Fruit fly (Drosophila melanogaster): ENCODE results near the gene SPR.

DNA sequence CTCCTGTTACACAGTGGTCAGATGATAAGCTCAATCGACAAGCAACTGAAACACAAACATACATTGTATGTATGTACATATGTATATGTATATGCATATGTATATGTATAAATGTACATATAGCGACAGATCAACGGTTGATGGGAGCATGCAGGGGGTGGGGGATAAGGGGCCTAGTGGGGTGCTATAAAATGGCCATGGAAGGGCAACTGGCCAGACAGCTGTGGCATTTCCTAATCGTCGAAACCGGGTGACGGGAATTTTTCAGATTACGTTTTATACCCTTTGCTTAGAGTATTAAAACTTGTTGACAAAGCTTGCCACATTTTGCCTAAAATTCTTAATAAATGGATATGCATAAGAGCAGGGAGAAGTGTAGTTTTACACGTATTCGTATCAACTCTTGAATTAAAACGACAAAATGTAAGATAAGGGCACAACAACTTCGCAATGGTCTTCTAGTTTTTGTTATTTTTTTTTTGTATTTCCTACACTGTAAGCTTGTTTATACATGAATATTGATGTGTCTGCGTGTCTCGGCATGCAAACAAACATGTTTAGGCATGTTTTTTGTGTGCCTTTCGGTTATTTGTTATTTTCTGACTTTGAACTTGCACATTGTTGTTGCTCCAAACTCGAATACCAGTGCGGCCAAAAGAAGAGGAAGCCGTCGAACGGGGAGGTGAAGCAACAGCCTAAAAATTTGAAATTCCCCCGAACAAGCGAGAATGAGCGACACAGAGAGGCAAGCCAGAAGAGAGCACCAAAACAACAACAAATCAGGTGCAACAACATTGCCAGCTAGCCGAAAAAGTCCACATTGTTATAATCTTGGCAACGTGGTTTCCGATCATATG lies 27.2 kb upstream of the SPR start:
- TF ChIP-seq tj (GFP tag; optimal IDR thresholded peaks at IDR 0.05) (no peak), toe (GFP tag; optimal IDR thresholded peaks at IDR 0.05) (no peak), CG5204 (GFP tag; optimal IDR thresholded peaks at IDR 0.05) (no peak), CG33017 (tag; optimal IDR thresholded peaks at IDR 0.05) (peak; percentile 21), Crg-1 (GFP tag; optimal IDR thresholded peaks at IDR 0.05) (no peak), CG7101 (tag; optimal IDR thresholded peaks at IDR 0.05) (peak; percentile 45), Hr96 (GFP tag; optimal IDR thresholded peaks at IDR 0.05) (no peak), Clk (GFP tag; optimal IDR thresholded peaks at IDR 0.05) (no peak), cnc (optimal IDR thresholded peaks at IDR 0.05) (no peak), CG12768 (GFP tag; optimal IDR thresholded peaks at IDR 0.05) (no peak), CG11617 (GFP tag; optimal IDR thresholded peaks at IDR 0.05) (peak; percentile 34)
